Worm (Caenorhabditis elegans) whole organism, L2 larva: ENCODE data around the gene F32D8.3.

ENCODE experiments used
- C34F6.9 ChIP-seq: fragments of 150-350 bp; optimal IDR thresholded peaks from 2 replicates; lab custom pipeline; 2014; ENCODE audit warnings: missing biosample characterization, missing genetic modification characterization
- F13H6.1 ChIP-seq: sonication (generic microtip); optimal IDR thresholded peaks from 2 replicates; lab custom pipeline; 2016; ENCODE audit warnings: missing genetic modification characterization, missing compliant biosample characterization
- R02D3.7 ChIP-seq: fragments of 150-350 bp; optimal IDR thresholded peaks from 2 replicates; lab custom pipeline; 2014; ENCODE audit warnings: missing biosample characterization, missing genetic modification characterization
- Y55F3AM.14 ChIP-seq: fragments of 200-800 bp; sonication (Bioruptor generic); optimal IDR thresholded peaks from 2 replicates; lab custom pipeline; 2018; ENCODE audit warnings: mild to moderate bottlenecking, missing genetic modification characterization, missing compliant biosample characterization
- ZK546.5 ChIP-seq: sonication (generic microtip); optimal IDR thresholded peaks from 2 replicates; lab custom pipeline; 2017; ENCODE audit warnings: missing biosample characterization, missing genetic modification characterization
- alr-1 ChIP-seq: fragments of 150-350 bp; optimal IDR thresholded peaks from 2 replicates; lab custom pipeline; 2014; ENCODE audit warnings: missing biosample characterization, missing genetic modification characterization
- aly-2 ChIP-seq: fragments of 150-350 bp; optimal IDR thresholded peaks from 2 replicates; lab custom pipeline; 2014; ENCODE audit warnings: missing biosample characterization, missing genetic modification characterization
- ama-1 ChIP-seq: fragments of 150-350 bp; optimal IDR thresholded peaks from 2 replicates; lab custom pipeline; 2018; ENCODE audit warnings: inconsistent platforms
- blmp-1 ChIP-seq: sonication (generic microtip); optimal IDR thresholded peaks from 2 replicates; lab custom pipeline; 2017; ENCODE audit warnings: missing genetic modification characterization, mild to moderate bottlenecking, missing compliant biosample characterization, antibody characterized with exemption, moderate library complexity; ENCODE audit not compliant: insufficient read depth
- ceh-16 ChIP-seq: fragments of 150-350 bp; optimal IDR thresholded peaks from 2 replicates; lab custom pipeline; 2014; ENCODE audit warnings: missing biosample characterization, missing genetic modification characterization
- ceh-82 ChIP-seq: fragments of 150-350 bp; optimal IDR thresholded peaks from 2 replicates; lab custom pipeline; 2014; ENCODE audit warnings: missing biosample characterization, missing genetic modification characterization
- crh-2 ChIP-seq: sonication (generic microtip); optimal IDR thresholded peaks from 2 replicates; lab custom pipeline; 2017; ENCODE audit warnings: missing biosample characterization, missing genetic modification characterization
- dmd-4 ChIP-seq: sonication (generic microtip); optimal IDR thresholded peaks from 2 replicates; lab custom pipeline; 2017; ENCODE audit warnings: missing biosample characterization, missing genetic modification characterization
- egl-27 ChIP-seq: sonication (generic microtip); optimal IDR thresholded peaks from 3 replicates; lab custom pipeline; 2017; ENCODE audit warnings: missing biosample characterization, missing genetic modification reagents, missing genetic modification characterization
- elt-1 ChIP-seq: fragments of 150-350 bp; optimal IDR thresholded peaks from 2 replicates; lab custom pipeline; 2014; ENCODE audit warnings: missing biosample characterization, missing genetic modification characterization
- elt-3 ChIP-seq: sonication (generic microtip); optimal IDR thresholded peaks from 2 replicates; lab custom pipeline; 2017; ENCODE audit warnings: missing biosample characterization, missing genetic modification characterization
- fos-1 ChIP-seq: fragments of 150-350 bp; optimal IDR thresholded peaks from 2 replicates; lab custom pipeline; 2014; ENCODE audit warnings: missing biosample characterization, missing genetic modification characterization
- gmeb-1 ChIP-seq: fragments of 150-350 bp; optimal IDR thresholded peaks from 2 replicates; lab custom pipeline; 2014; ENCODE audit warnings: missing biosample characterization, missing genetic modification characterization
- lin-11 ChIP-seq: fragments of 150-350 bp; sonication (generic microtip); optimal IDR thresholded peaks from 2 replicates; lab custom pipeline; 2014; ENCODE audit warnings: missing biosample characterization, missing genetic modification characterization, inconsistent platforms, mixed read lengths
- lin-13 ChIP-seq: fragments of 150-350 bp; optimal IDR thresholded peaks from 2 replicates; lab custom pipeline; 2014; ENCODE audit warnings: missing biosample characterization, missing genetic modification reagents, missing genetic modification characterization
- lin-39 ChIP-seq: fragments of 150-350 bp; optimal IDR thresholded peaks from 2 replicates; lab custom pipeline; 2014; ENCODE audit warnings: missing biosample characterization, missing genetic modification reagents, missing genetic modification characterization
- lsy-2 ChIP-seq, 2 experiments: fragments of 150-350 bp in 1 of 2; sonication (generic microtip) in 1 of 2; optimal IDR thresholded peaks; 2 replicates each; lab custom pipeline; 2014 to 2017; ENCODE audit warnings: missing biosample characterization in 2 of 2, missing genetic modification characterization in 2 of 2
- mab-5 ChIP-seq: fragments of 150-350 bp; optimal IDR thresholded peaks from 2 replicates; lab custom pipeline; 2014; ENCODE audit warnings: missing biosample characterization, missing genetic modification characterization
- mbf-1 ChIP-seq: sonication (generic microtip); optimal IDR thresholded peaks from 2 replicates; lab custom pipeline; 2017; ENCODE audit warnings: missing biosample characterization, missing genetic modification characterization
- mdl-1 ChIP-seq, 2 experiments: fragments of 150-350 bp in 1 of 2; sonication (generic microtip) in 1 of 2; optimal IDR thresholded peaks; 2 replicates each; lab custom pipeline; 2017; ENCODE audit warnings: missing biosample characterization in 2 of 2, missing genetic modification characterization in 2 of 2
- nhr-10 ChIP-seq: sonication (generic microtip); optimal IDR thresholded peaks from 2 replicates; lab custom pipeline; 2017; ENCODE audit warnings: missing biosample characterization, missing genetic modification characterization
- nhr-11 ChIP-seq: fragments of 150-350 bp; optimal IDR thresholded peaks from 2 replicates; lab custom pipeline; 2014; ENCODE audit warnings: missing biosample characterization, missing genetic modification characterization
- nhr-12 ChIP-seq: fragments of 150-350 bp; optimal IDR thresholded peaks from 2 replicates; lab custom pipeline; 2014; ENCODE audit warnings: missing biosample characterization, missing genetic modification characterization
- nhr-129 ChIP-seq: fragments of 150-350 bp; optimal IDR thresholded peaks from 2 replicates; lab custom pipeline; 2014; ENCODE audit warnings: missing biosample characterization, missing genetic modification characterization
- nhr-21 ChIP-seq: fragments of 150-350 bp; optimal IDR thresholded peaks from 2 replicates; lab custom pipeline; 2014; ENCODE audit warnings: missing biosample characterization, missing genetic modification characterization
- nhr-23 ChIP-seq: fragments of 150-350 bp; optimal IDR thresholded peaks from 2 replicates; lab custom pipeline; 2014; ENCODE audit warnings: missing biosample characterization, missing genetic modification reagents, missing genetic modification characterization
- nhr-237 ChIP-seq: fragments of 150-350 bp; optimal IDR thresholded peaks from 2 replicates; lab custom pipeline; 2014; ENCODE audit warnings: missing biosample characterization, missing genetic modification characterization
- nhr-25 ChIP-seq: fragments of 150-350 bp; sonication (generic microtip); optimal IDR thresholded peaks from 3 replicates; lab custom pipeline; 2014; ENCODE audit warnings: missing biosample characterization, missing genetic modification characterization
- nhr-6 ChIP-seq: fragments of 150-350 bp; optimal IDR thresholded peaks from 2 replicates; lab custom pipeline; 2014; ENCODE audit warnings: missing biosample characterization, missing genetic modification characterization
- nhr-77 ChIP-seq: fragments of 150-350 bp; optimal IDR thresholded peaks from 2 replicates; lab custom pipeline; 2014; ENCODE audit warnings: missing biosample characterization, missing genetic modification characterization
- peb-1 ChIP-seq: fragments of 150-350 bp; optimal IDR thresholded peaks from 2 replicates; lab custom pipeline; 2014; ENCODE audit warnings: missing biosample characterization, missing genetic modification characterization
- sem-4 ChIP-seq: fragments of 150-350 bp; optimal IDR thresholded peaks from 2 replicates; lab custom pipeline; 2014; ENCODE audit warnings: missing biosample characterization, missing genetic modification reagents, missing genetic modification characterization
- skn-1 ChIP-seq: sonication (generic microtip); optimal IDR thresholded peaks from 2 replicates; lab custom pipeline; 2017; ENCODE audit warnings: missing biosample characterization, missing genetic modification characterization
- sma-3 ChIP-seq: sonication (generic microtip); optimal IDR thresholded peaks from 2 replicates; lab custom pipeline; 2016; ENCODE audit warnings: missing genetic modification reagents, missing genetic modification characterization, missing compliant biosample characterization
- sma-9 ChIP-seq, 2 experiments: fragments of 150-350 bp in 1 of 2; sonication (generic microtip) in 1 of 2; optimal IDR thresholded peaks; 2 replicates each; lab custom pipeline; 2014 to 2016; ENCODE audit warnings: missing genetic modification characterization in 2 of 2, mild to moderate bottlenecking in 1 of 2, missing biosample characterization in 1 of 2, missing compliant biosample characterization in 1 of 2, missing genetic modification reagents in 1 of 2, moderate library complexity in 1 of 2
- snpc-4 ChIP-seq: fragments of 150-350 bp; optimal IDR thresholded peaks from 2 replicates; lab custom pipeline; 2014; ENCODE audit warnings: missing biosample characterization, missing genetic modification characterization
- unc-39 ChIP-seq: fragments of 150-350 bp; optimal IDR thresholded peaks from 2 replicates; lab custom pipeline; 2014; ENCODE audit warnings: missing biosample characterization, missing genetic modification characterization
- unc-55 ChIP-seq: fragments of 150-350 bp; sonication (generic microtip); optimal IDR thresholded peaks from 3 replicates; lab custom pipeline; 2014; ENCODE audit warnings: missing biosample characterization, missing genetic modification reagents, missing genetic modification characterization
- unc-62 ChIP-seq: fragments of 150-350 bp; optimal IDR thresholded peaks from 2 replicates; lab custom pipeline; 2014; ENCODE audit warnings: missing biosample characterization, missing genetic modification reagents, missing genetic modification characterization
- zag-1 ChIP-seq: fragments of 150-350 bp; optimal IDR thresholded peaks from 2 replicates; lab custom pipeline; 2014; ENCODE audit warnings: missing biosample characterization, missing genetic modification characterization
- ztf-1 ChIP-seq: fragments of 200-800 bp; sonication (Bioruptor generic); conservative IDR thresholded peaks from 2 replicates; pipeline ENCODE4 v1.3.6; 2022; ENCODE audit warnings: missing genetic modification characterization, missing compliant biosample characterization
- ztf-11 ChIP-seq: sonication (generic microtip); optimal IDR thresholded peaks from 2 replicates; lab custom pipeline; 2017; ENCODE audit warnings: missing biosample characterization, missing genetic modification characterization
- ztf-4 ChIP-seq: fragments of 150-350 bp; optimal IDR thresholded peaks from 2 replicates; lab custom pipeline; 2014; ENCODE audit warnings: missing biosample characterization, missing genetic modification characterization

Gene F32D8.3

DNA sequence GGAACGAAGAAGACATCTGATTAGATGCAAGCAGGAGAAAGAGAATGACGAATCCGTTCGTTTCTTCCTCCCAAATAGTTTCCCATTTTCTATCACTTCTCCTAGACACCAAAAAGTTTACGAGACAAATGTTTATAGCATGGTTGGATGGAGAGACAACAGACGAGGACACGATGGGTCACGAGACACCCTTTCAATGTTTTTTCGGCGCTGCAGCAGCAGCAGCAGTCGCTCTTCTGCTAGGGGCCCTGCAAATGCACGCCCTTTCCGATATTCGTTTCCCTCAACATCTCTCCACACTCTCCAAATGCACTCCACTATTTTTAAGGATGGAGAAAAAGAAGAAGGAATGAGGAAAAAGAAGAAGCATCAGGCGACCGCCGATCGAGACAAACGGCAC lies 28.3 kb upstream of the F32D8.3 start:
- peak; percentile 76 for TF ChIP-seq ztf-4 (tag; lab: Kevin White, UChicago)
- TF ChIP-seq lin-13, result peak; percentile 37
- TF ChIP-seq nhr-10 (tag; lab: Kevin White, UChicago), result no peak
- TF ChIP-seq crh-2, result peak; percentile 62
- TF ChIP-seq unc-62 (GFP tag; lab: Kevin White, UChicago), result no peak
- no peak for TF ChIP-seq ceh-16 (tag; lab: Kevin White, UChicago)
- TF ChIP-seq blmp-1, result no peak
- TF ChIP-seq nhr-21 (tag; lab: Kevin White, UChicago), result peak; percentile 82
- peak; percentile 72 for TF ChIP-seq egl-27 (tag; lab: Kevin White, UChicago)
- no peak for TF ChIP-seq gmeb-1 (tag; lab: Kevin White, UChicago)
- TF ChIP-seq C34F6.9 (tag; lab: Kevin White, UChicago), result peak; percentile 75
- TF ChIP-seq R02D3.7 (tag; lab: Kevin White, UChicago), result no peak
- TF ChIP-seq sma-3 (GFP tag; lab: Kevin White, UChicago), result no peak
- no peak for TF ChIP-seq ztf-11 (tag; lab: Kevin White, UChicago)
- no peak for TF ChIP-seq ztf-1
- no peak for TF ChIP-seq lin-39 (tag; lab: Kevin White, UChicago)
- TF ChIP-seq nhr-11 (tag; lab: Kevin White, UChicago), result no peak
- peak; percentile 54 for TF ChIP-seq nhr-6 (tag; lab: Kevin White, UChicago)
- TF ChIP-seq nhr-77, result no peak
- peak in 1 of 2 experiments; percentile 84 for TF ChIP-seq lsy-2 (tag; optimal IDR thresholded peaks at IDR 0.05; lab: Kevin White, UChicago)
- no peak for TF ChIP-seq peb-1 (tag; lab: Kevin White, UChicago)
- no peak for TF ChIP-seq elt-3 (tag; lab: Kevin White, UChicago)
- TF ChIP-seq nhr-25 (tag; lab: Kevin White, UChicago), result no peak
- TF ChIP-seq ZK546.5, result no peak
- TF ChIP-seq ceh-82 (tag; lab: Kevin White, UChicago), result no peak
- TF ChIP-seq ama-1, result peak; percentile 48
- no peak for TF ChIP-seq unc-39
- TF ChIP-seq zag-1 (tag; lab: Kevin White, UChicago), result peak; percentile 84
- no peak for TF ChIP-seq nhr-237 (tag; lab: Kevin White, UChicago)
- no peak for TF ChIP-seq nhr-23
- peak; percentile 97 for TF ChIP-seq sma-9 (GFP tag; optimal IDR thresholded peaks at IDR 0.05; lab: Kevin White, UChicago)
- TF ChIP-seq sma-9 (tag; optimal IDR thresholded peaks at IDR 0.05; lab: Kevin White, UChicago), result no peak
- TF ChIP-seq alr-1 (tag; lab: Kevin White, UChicago), result no peak
- peak; percentile 79 for TF ChIP-seq sem-4 (tag; lab: Kevin White, UChicago)
- peak; percentile 41 for TF ChIP-seq snpc-4 (tag; lab: Kevin White, UChicago)
- peak; percentile 39 for TF ChIP-seq fos-1 (tag; lab: Kevin White, UChicago)
- TF ChIP-seq nhr-12, result peak; percentile 10
- TF ChIP-seq mbf-1 (tag; lab: Kevin White, UChicago), result no peak
- TF ChIP-seq dmd-4 (tag; lab: Kevin White, UChicago), result no peak
- TF ChIP-seq nhr-129 (tag; lab: Kevin White, UChicago), result peak; percentile 89
- TF ChIP-seq lin-11 (tag; lab: Kevin White, UChicago), result peak; percentile 62
- peak; percentile 39 for TF ChIP-seq unc-55 (GFP tag; lab: Kevin White, UChicago)
- TF ChIP-seq skn-1 (tag; lab: Kevin White, UChicago), result no peak
- TF ChIP-seq aly-2 (tag; lab: Kevin White, UChicago), result no peak
- peak; percentile 94 for TF ChIP-seq F13H6.1
- peak; percentile 81 for TF ChIP-seq mab-5 (tag; lab: Kevin White, UChicago)
- TF ChIP-seq mdl-1 (tag; optimal IDR thresholded peaks at IDR 0.05; lab: Kevin White, UChicago), result peak; percentile 86 to 91
- TF ChIP-seq Y55F3AM.14 (GFP tag; lab: Kevin White, UChicago), result peak; percentile 96
- no peak for TF ChIP-seq elt-1 (tag; lab: Kevin White, UChicago)
